Worm (Caenorhabditis elegans): ENCODE data around the gene cnc-2.

ce11 chrV:1467444-1467843, 17.5 kb upstream of the cnc-2 start, which contains the start of gene gid-8:
- TF ChIP-seq aly-1 (tag; optimal IDR thresholded peaks at IDR 0.05): no peak
- TF ChIP-seq ceh-13 (GFP tag; optimal IDR thresholded peaks at IDR 0.05): no peak
- no peak for TF ChIP-seq ama-1 (optimal IDR thresholded peaks at IDR 0.05)
